Worm (Caenorhabditis elegans): Measurements from ENCODE around the gene F56D2.5.

DNA sequence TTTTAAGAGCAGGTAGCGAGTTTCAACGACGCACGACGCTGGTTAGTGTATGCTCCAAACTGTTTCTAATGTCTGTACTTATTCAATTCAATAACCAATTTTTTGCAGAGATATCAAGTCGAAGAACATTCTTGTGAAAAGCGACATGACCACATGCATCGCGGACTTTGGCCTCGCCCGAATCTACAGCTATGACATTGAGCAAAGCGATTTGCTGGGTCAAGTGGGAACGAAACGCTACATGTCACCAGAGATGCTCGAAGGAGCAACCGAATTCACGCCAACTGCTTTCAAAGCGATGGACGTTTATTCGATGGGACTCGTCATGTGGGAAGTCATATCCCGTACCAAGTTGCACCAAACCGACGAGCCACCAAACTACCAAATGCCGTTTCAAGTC lies 49.1 kb upstream of the F56D2.5 start:
- TF ChIP-seq unc-62 (GFP tag; optimal IDR thresholded peaks at IDR 0.05) (no peak), elt-1 (tag; optimal IDR thresholded peaks at IDR 0.05) (no peak), zag-1 (tag; optimal IDR thresholded peaks at IDR 0.05) (no peak), nhr-12 (tag; optimal IDR thresholded peaks at IDR 0.05) (no peak), unc-39 (tag; optimal IDR thresholded peaks at IDR 0.05) (no peak), tbx-2 (tag; optimal IDR thresholded peaks at IDR 0.05) (no peak), jun-1 (tag; optimal IDR thresholded peaks at IDR 0.05) (no peak), ZK546.5 (tag; optimal IDR thresholded peaks at IDR 0.05) (no peak), snpc-4 (tag; optimal IDR thresholded peaks at IDR 0.05) (no peak), ceh-28 (tag; optimal IDR thresholded peaks at IDR 0.05) (no peak), R02D3.7 (tag; optimal IDR thresholded peaks at IDR 0.05) (no peak), elt-2 (tag; optimal IDR thresholded peaks at IDR 0.05) (no peak), egl-27 (tag; optimal IDR thresholded peaks at IDR 0.05) (no peak), lin-39 (tag; optimal IDR thresholded peaks at IDR 0.05) (peak; percentile 23)
